Worm (Caenorhabditis elegans) whole organism, L4/young adult: ENCODE measurements around the gene C45B2.3.

ENCODE experiments used
- dao-5 ChIP-seq: sonication (generic microtip); optimal IDR thresholded peaks from 2 replicates; lab custom pipeline; 2016; ENCODE audit warnings: missing genotype, missing genetic modification characterization, moderate library complexity, missing compliant biosample characterization
- him-1 ChIP-seq: sonication (generic microtip); optimal IDR thresholded peaks from 2 replicates; lab custom pipeline; 2016; ENCODE audit warnings: missing genotype, missing genetic modification reagents, missing genetic modification characterization, missing compliant biosample characterization

DNA sequence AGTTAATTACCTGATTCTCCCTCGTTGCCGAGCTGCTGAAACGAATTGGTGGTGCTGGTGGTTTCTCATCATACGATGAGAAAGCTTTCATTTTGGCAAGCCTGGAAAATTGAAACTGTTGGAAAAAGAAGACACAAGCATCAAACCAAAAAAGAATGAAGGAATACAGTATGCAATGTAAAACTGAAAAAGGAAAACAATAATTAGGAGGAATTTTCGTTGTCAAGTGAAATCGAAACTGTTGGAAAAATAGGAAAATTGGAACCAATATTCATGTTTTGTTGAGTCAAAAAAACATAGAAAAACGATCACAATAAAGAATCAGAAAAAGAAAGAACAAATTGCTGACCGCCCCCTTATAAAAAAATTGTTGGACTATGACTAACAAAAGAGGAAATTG, 34.3 kb upstream of the C45B2.3 start, which contains the start of gene pak-1:
- TF ChIP-seq him-1 (tag; lab: Kevin White, UChicago) (no peak), dao-5 (tag; lab: Kevin White, UChicago) (no peak)
